Worm (Caenorhabditis elegans) whole organism, mixed stage, embryonic: ENCODE results near the gene dmsr-13.

Experiments
- bed-3 ChIP-seq: fragments of 200-800 bp; sonication (Bioruptor generic); optimal IDR thresholded peaks from 3 replicates; lab custom pipeline; 2018; ENCODE audit warnings: mild to moderate bottlenecking, missing genetic modification characterization, moderate library complexity, missing compliant biosample characterization
- blmp-1 ChIP-seq: fragments of 150-350 bp; optimal IDR thresholded peaks from 2 replicates; lab custom pipeline; 2014; ENCODE audit warnings: missing biosample characterization, missing genetic modification characterization
- ceh-39 ChIP-seq: fragments of 150-350 bp; optimal IDR thresholded peaks from 2 replicates; lab custom pipeline; 2014; ENCODE audit warnings: missing biosample characterization, missing genetic modification characterization
- ceh-43 ChIP-seq: fragments of 200-800 bp; sonication (Bioruptor generic); optimal IDR thresholded peaks from 2 replicates; lab custom pipeline; 2018; ENCODE audit warnings: mild to moderate bottlenecking, missing genetic modification characterization, moderate library complexity, missing compliant biosample characterization
- ceh-83 ChIP-seq: fragments of 200-800 bp; sonication (Bioruptor generic); optimal IDR thresholded peaks from 2 replicates; lab custom pipeline; 2018; ENCODE audit warnings: mild to moderate bottlenecking, missing genetic modification characterization, missing compliant biosample characterization
- ces-1 ChIP-seq: fragments of 150-350 bp; optimal IDR thresholded peaks from 2 replicates; lab custom pipeline; 2014; ENCODE audit warnings: missing biosample characterization, missing genetic modification reagents, missing genetic modification characterization
- cnd-1 ChIP-seq: fragments of 200-800 bp; sonication (Bioruptor generic); optimal IDR thresholded peaks from 2 replicates; lab custom pipeline; 2018; ENCODE audit warnings: mild to moderate bottlenecking, missing genetic modification characterization, missing compliant biosample characterization
- elt-1 ChIP-seq: sonication (generic microtip); optimal IDR thresholded peaks from 2 replicates; lab custom pipeline; 2017; ENCODE audit warnings: missing genetic modification characterization, mild to moderate bottlenecking, missing compliant biosample characterization, antibody characterized with exemption, moderate library complexity, borderline replicate concordance; ENCODE audit not compliant: insufficient read depth
- elt-3 ChIP-seq: fragments of 150-350 bp; optimal IDR thresholded peaks from 2 replicates; lab custom pipeline; 2014; ENCODE audit warnings: missing biosample characterization, missing genetic modification characterization
- flh-1 ChIP-seq: fragments of 200-800 bp; sonication (Bioruptor generic); optimal IDR thresholded peaks from 2 replicates; lab custom pipeline; 2018; ENCODE audit warnings: mild to moderate bottlenecking, missing genetic modification characterization, moderate library complexity, missing compliant biosample characterization
- ham-2 ChIP-seq: fragments of 200-800 bp; sonication (Bioruptor generic); optimal IDR thresholded peaks from 2 replicates; lab custom pipeline; 2018; ENCODE audit warnings: mild to moderate bottlenecking, missing genetic modification characterization, missing compliant biosample characterization
- hlh-1 ChIP-seq: fragments of 150-350 bp; optimal IDR thresholded peaks from 2 replicates; lab custom pipeline; 2014; ENCODE audit warnings: missing biosample characterization, missing genetic modification reagents, missing genetic modification characterization
- lin-13 ChIP-seq: fragments of 150-350 bp; optimal IDR thresholded peaks from 2 replicates; lab custom pipeline; 2014; ENCODE audit warnings: missing biosample characterization, missing genetic modification characterization
- lin-32 ChIP-seq: fragments of 200-800 bp; sonication (Bioruptor generic); optimal IDR thresholded peaks from 2 replicates; lab custom pipeline; 2018; ENCODE audit warnings: mild to moderate bottlenecking, missing genetic modification characterization, missing compliant biosample characterization
- lsy-2 ChIP-seq: fragments of 150-350 bp; optimal IDR thresholded peaks from 2 replicates; lab custom pipeline; 2014; ENCODE audit warnings: missing biosample characterization, missing genetic modification characterization
- mab-5 ChIP-seq: fragments of 150-350 bp; optimal IDR thresholded peaks from 2 replicates; lab custom pipeline; 2014; ENCODE audit warnings: missing biosample characterization, missing genetic modification characterization
- mep-1 ChIP-seq: fragments of 150-350 bp; optimal IDR thresholded peaks from 2 replicates; lab custom pipeline; 2017; ENCODE audit warnings: missing biosample characterization, missing genetic modification reagents, missing genetic modification characterization, inconsistent platforms
- mls-2 ChIP-seq: sonication (generic microtip); optimal IDR thresholded peaks from 2 replicates; lab custom pipeline; 2016; ENCODE audit warnings: mild to moderate bottlenecking, missing genetic modification characterization, moderate library complexity, missing compliant biosample characterization
- nhr-12 ChIP-seq: fragments of 150-350 bp; optimal IDR thresholded peaks from 2 replicates; lab custom pipeline; 2014; ENCODE audit warnings: missing biosample characterization, missing genetic modification characterization
- nhr-2 ChIP-seq: fragments of 150-350 bp; optimal IDR thresholded peaks from 2 replicates; lab custom pipeline; 2014; ENCODE audit warnings: missing biosample characterization, missing genetic modification characterization
- nhr-237 ChIP-seq: fragments of 150-350 bp; optimal IDR thresholded peaks from 2 replicates; lab custom pipeline; 2014; ENCODE audit warnings: missing biosample characterization, missing genetic modification characterization
- nhr-76 ChIP-seq: sonication (generic microtip); optimal IDR thresholded peaks from 2 replicates; lab custom pipeline; 2017; ENCODE audit warnings: missing biosample characterization, missing genetic modification characterization
- sem-2 ChIP-seq: fragments of 200-800 bp; sonication (Bioruptor generic); optimal IDR thresholded peaks from 2 replicates; lab custom pipeline; 2018; ENCODE audit warnings: mild to moderate bottlenecking, missing genetic modification characterization, missing compliant biosample characterization
- snpc-4 ChIP-seq: fragments of 150-350 bp; optimal IDR thresholded peaks from 2 replicates; lab custom pipeline; 2014; ENCODE audit warnings: missing biosample characterization, missing genetic modification characterization
- sptf-1 ChIP-seq: sonication (generic microtip); optimal IDR thresholded peaks from 2 replicates; lab custom pipeline; 2017; ENCODE audit warnings: mild to moderate bottlenecking, missing genetic modification characterization, moderate library complexity, missing compliant biosample characterization
- tbx-8 ChIP-seq: fragments of 200-800 bp; sonication (Bioruptor generic); optimal IDR thresholded peaks from 2 replicates; lab custom pipeline; 2018; ENCODE audit warnings: mild to moderate bottlenecking, missing genetic modification characterization, moderate library complexity, missing compliant biosample characterization
- unc-120 ChIP-seq: sonication (generic microtip); optimal IDR thresholded peaks from 2 replicates; lab custom pipeline; 2017; ENCODE audit warnings: missing genetic modification characterization, missing compliant biosample characterization; ENCODE audit not compliant: poor library complexity, severe bottlenecking
- unc-39 ChIP-seq: fragments of 150-350 bp; optimal IDR thresholded peaks from 2 replicates; lab custom pipeline; 2014; ENCODE audit warnings: missing biosample characterization, missing genetic modification characterization
- unc-62 ChIP-seq: fragments of 150-350 bp; optimal IDR thresholded peaks from 2 replicates; lab custom pipeline; 2014; ENCODE audit warnings: missing biosample characterization, missing genetic modification reagents, missing genetic modification characterization
- zip-8 ChIP-seq: fragments of 150-350 bp; optimal IDR thresholded peaks from 2 replicates; lab custom pipeline; 2014; ENCODE audit warnings: missing biosample characterization, missing genetic modification characterization
- ztf-11 ChIP-seq: fragments of 150-350 bp; optimal IDR thresholded peaks from 2 replicates; lab custom pipeline; 2014; ENCODE audit warnings: missing biosample characterization, missing genetic modification characterization

Gene dmsr-13

ce11 chrV:6801850-6802249 is 17.9 kb downstream of the dmsr-13 start, which contains the start of gene dmsr-10:
Gene dmsr-10 (minus strand): TSS chrV:6801950.
- TF ChIP-seq elt-1 (tag; lab: Kevin White, UChicago) (no peak), tbx-8 (no peak), unc-39 (no peak), elt-3 (no peak), unc-62 (no peak), cnd-1 (no peak), ham-2 (GFP tag; lab: Kevin White, UChicago) (no peak), sptf-1 (tag; lab: Kevin White, UChicago) (no peak), nhr-237 (tag; lab: Kevin White, UChicago) (no peak), nhr-2 (no peak), nhr-76 (no peak), blmp-1 (tag; lab: Kevin White, UChicago) (no peak), flh-1 (GFP tag; lab: Kevin White, UChicago) (no peak), mab-5 (tag; lab: Kevin White, UChicago) (no peak), zip-8 (tag; lab: Kevin White, UChicago) (no peak), sem-2 (GFP tag; lab: Kevin White, UChicago) (no peak), lin-32 (GFP tag; lab: Kevin White, UChicago) (no peak), mls-2 (tag; lab: Kevin White, UChicago) (no peak), ztf-11 (tag; lab: Kevin White, UChicago) (no peak)

ce11 chrV:6799564-6799963 is 20.1 kb downstream of the dmsr-13 start, which contains the start of gene dmsr-9:
Gene dmsr-9 (minus strand): TSS chrV:6799664.
- TF ChIP-seq nhr-12 (no peak), snpc-4 (tag; lab: Kevin White, UChicago) (no peak), nhr-76 (no peak), sem-2 (GFP tag; lab: Kevin White, UChicago) (no peak), bed-3 (GFP tag; lab: Kevin White, UChicago) (no peak), mep-1 (tag; lab: Kevin White, UChicago) (no peak), ceh-39 (tag; lab: Kevin White, UChicago) (no peak), ceh-83 (GFP tag; lab: Kevin White, UChicago) (no peak), cnd-1 (no peak), lin-13 (tag; lab: Kevin White, UChicago) (no peak), ces-1 (GFP tag; lab: Kevin White, UChicago) (no peak), lin-32 (GFP tag; lab: Kevin White, UChicago) (no peak)

ce11 chrV:6796894-6797293 is 22.8 kb downstream of the dmsr-13 start:
- TF ChIP-seq ham-2 (GFP tag; lab: Kevin White, UChicago): peak; percentile 46
- TF ChIP-seq mls-2 (tag; lab: Kevin White, UChicago): peak; percentile 33
- TF ChIP-seq unc-120: peak; percentile 79
- TF ChIP-seq sptf-1 (tag; lab: Kevin White, UChicago): no peak
- peak; percentile 58 for TF ChIP-seq hlh-1 (tag; lab: Kevin White, UChicago)
- TF ChIP-seq ces-1 (GFP tag; lab: Kevin White, UChicago): peak; percentile 29
- TF ChIP-seq unc-62: no peak
- no peak for TF ChIP-seq mep-1 (tag; lab: Kevin White, UChicago)

- TF ChIP-seq ceh-43 (GFP tag; lab: Kevin White, UChicago) (no peak), lin-13 (tag; lab: Kevin White, UChicago) (no peak), mab-5 (tag; lab: Kevin White, UChicago) (no peak), snpc-4 (tag; lab: Kevin White, UChicago) (no peak), cnd-1 (no peak), mls-2 (tag; lab: Kevin White, UChicago) (no peak)
Measured at ce11 chrV:6796264-6796663, 23.4 kb downstream of the dmsr-13 start.

ce11 chrV:6793744-6794239 is 25.9 kb downstream of the dmsr-13 start, which contains the start of gene ZC404.1:
Gene ZC404.1 (plus strand): TSS chrV:6794189.
- TF ChIP-seq mab-5 (tag; lab: Kevin White, UChicago) (no peak), zip-8 (tag; lab: Kevin White, UChicago) (no peak), ceh-43 (GFP tag; lab: Kevin White, UChicago) (no peak), ceh-83 (GFP tag; lab: Kevin White, UChicago) (no peak), snpc-4 (tag; lab: Kevin White, UChicago) (no peak), lsy-2 (no peak), mls-2 (tag; lab: Kevin White, UChicago) (no peak), cnd-1 (no peak), nhr-12 (no peak), sptf-1 (tag; lab: Kevin White, UChicago) (no peak)
- TF ChIP-seq, all 35 proteins: peak for 0
